Fruit fly (Drosophila melanogaster) whole organism, embryonic: ENCODE data around the gene Hsp22.

Source experiments
- Atf3 ChIP-seq: fragments of 200-800 bp; sonication (Bioruptor generic); optimal IDR thresholded peaks from 3 replicates; lab custom pipeline; 2016; ENCODE audit warnings: missing biosample characterization, missing genetic modification characterization
- B-H1 ChIP-seq: fragments of 200-800 bp; sonication (Bioruptor generic); IDR thresholded peaks from 3 replicates; pipeline ENCODE4 v1.3.6; 2022; ENCODE audit warnings: missing biosample characterization, missing genetic modification characterization
- C15 ChIP-seq: fragments of 200-800 bp; sonication (Bioruptor generic); IDR thresholded peaks from 3 replicates; pipeline ENCODE4 v1.3.6; 2022; ENCODE audit warnings: missing biosample characterization, missing genetic modification characterization
- CG10147 ChIP-seq: fragments of 200-800 bp; sonication (Bioruptor generic); optimal IDR thresholded peaks from 2 replicates; lab custom pipeline; 2019; ENCODE audit warnings: missing biosample characterization, mild to moderate bottlenecking, missing genetic modification characterization, moderate library complexity
- CG10366 ChIP-seq: fragments of 200-800 bp; sonication (Bioruptor generic); IDR thresholded peaks from 2 replicates; pipeline ENCODE4 v1.3.6; 2022; ENCODE audit warnings: missing biosample characterization, missing genetic modification characterization
- CG11695 ChIP-seq: fragments of 200-800 bp; sonication (Bioruptor generic); IDR thresholded peaks from 3 replicates; pipeline ENCODE4 v1.3.6; 2022; ENCODE audit warnings: missing biosample characterization, missing genetic modification characterization
- CG12071 ChIP-seq: fragments of 200-800 bp; sonication (Bioruptor generic); optimal IDR thresholded peaks from 3 replicates; lab custom pipeline; 2018; ENCODE audit warnings: missing biosample characterization, mild to moderate bottlenecking, missing genetic modification characterization
- CG13287 ChIP-seq: fragments of 200-800 bp; sonication (Bioruptor generic); IDR thresholded peaks from 2 replicates; pipeline ENCODE4 v1.3.6; 2022; ENCODE audit warnings: missing biosample characterization, missing genetic modification characterization; ENCODE audit not compliant: partially characterized antibody
- CG14050 ChIP-seq: fragments of 200-800 bp; sonication (Bioruptor generic); IDR thresholded peaks from 3 replicates; pipeline ENCODE4 v1.3.6; 2022; ENCODE audit warnings: missing biosample characterization, missing genetic modification characterization
- CG14965 ChIP-seq: fragments of 200-800 bp; sonication (Bioruptor generic); optimal IDR thresholded peaks from 2 replicates; lab custom pipeline; 2016; ENCODE audit warnings: missing biosample characterization, missing genetic modification characterization, borderline replicate concordance
- CG15011 ChIP-seq: fragments of 200-800 bp; sonication (Bioruptor generic); optimal IDR thresholded peaks from 3 replicates; lab custom pipeline; 2018; ENCODE audit warnings: missing biosample characterization, mild to moderate bottlenecking, missing genetic modification characterization
- CG15073 ChIP-seq: fragments of 200-800 bp; sonication (Bioruptor generic); optimal IDR thresholded peaks from 2 replicates; lab custom pipeline; 2016; ENCODE audit warnings: missing biosample characterization, missing genetic modification characterization
- CG1602 ChIP-seq: fragments of 200-800 bp; sonication (Bioruptor generic); optimal IDR thresholded peaks from 3 replicates; lab custom pipeline; 2016; ENCODE audit warnings: missing biosample characterization, missing genetic modification characterization
- CG34224 ChIP-seq: fragments of 200-800 bp; sonication (Bioruptor generic); IDR thresholded peaks from 3 replicates; pipeline ENCODE4 v1.3.6; 2022; ENCODE audit warnings: missing biosample characterization, missing genetic modification characterization; ENCODE audit not compliant: partially characterized antibody
- CG3726 ChIP-seq: fragments of 200-800 bp; sonication (Bioruptor generic); IDR thresholded peaks from 3 replicates; pipeline ENCODE4, ENCODE4 v1.3.6; 2022; ENCODE audit warnings: missing biosample characterization, missing genetic modification characterization
- CG4282 ChIP-seq: fragments of 200-800 bp; sonication (Bioruptor generic); optimal IDR thresholded peaks from 2 replicates; lab custom pipeline; 2016; ENCODE audit warnings: missing biosample characterization, missing genetic modification characterization
- CG6254 ChIP-seq: fragments of 200-800 bp; sonication (Bioruptor generic); optimal IDR thresholded peaks from 3 replicates; lab custom pipeline; 2017; ENCODE audit warnings: mild to moderate bottlenecking, missing biosample characterization, missing genetic modification reagents, missing genetic modification characterization
- CG8290 ChIP-seq, 3 experiments: fragments of 200-800 bp; sonication (Bioruptor generic); optimal IDR thresholded peaks; 2 replicates each; lab custom pipeline; 2016 to 2019; ENCODE audit warnings: missing biosample characterization in 3 of 3, missing genetic modification characterization in 3 of 3, mild to moderate bottlenecking in 2 of 3, moderate library complexity in 1 of 3
- CG9797 ChIP-seq: fragments of 200-800 bp; sonication (Bioruptor generic); optimal IDR thresholded peaks from 3 replicates; lab custom pipeline; 2018; ENCODE audit warnings: missing biosample characterization, mild to moderate bottlenecking, missing genetic modification characterization
- CTCF ChIP-seq: fragments of 200-800 bp; sonication (Bioruptor generic); optimal IDR thresholded peaks from 2 replicates; lab custom pipeline; 2017; ENCODE audit warnings: missing biosample characterization, mild to moderate bottlenecking, missing genetic modification characterization, moderate library complexity
- Camta ChIP-seq: fragments of 200-800 bp; sonication (Bioruptor generic); optimal IDR thresholded peaks from 2 replicates; lab custom pipeline; 2016; ENCODE audit warnings: missing biosample characterization, missing genetic modification characterization
- Dip2 ChIP-seq: fragments of 200-800 bp; sonication (Bioruptor generic); IDR thresholded peaks from 2 replicates; pipeline ENCODE4 v1.3.6; 2022; ENCODE audit warnings: missing biosample characterization, missing genetic modification characterization
- Ets65A ChIP-seq: fragments of 200-800 bp; sonication (Bioruptor generic); peaks from one replicate; lab custom pipeline; 2016; ENCODE audit warnings: missing biosample characterization, missing genetic modification characterization
- H15 ChIP-seq: fragments of 200-800 bp; sonication (Bioruptor generic); IDR thresholded peaks from 3 replicates; pipeline ENCODE4 v1.3.6; 2022; ENCODE audit warnings: missing biosample characterization, missing genetic modification characterization
- Hmr ChIP-seq: fragments of 200-800 bp; sonication (Bioruptor generic); optimal IDR thresholded peaks from 3 replicates; lab custom pipeline; 2017; ENCODE audit warnings: mild to moderate bottlenecking, missing biosample characterization, missing genetic modification reagents, missing genetic modification characterization
- Lhr ChIP-seq: fragments of 200-800 bp; sonication (Bioruptor generic); optimal IDR thresholded peaks from 3 replicates; lab custom pipeline; 2017; ENCODE audit warnings: mild to moderate bottlenecking, missing biosample characterization, missing genetic modification reagents, missing genetic modification characterization
- Ptx1 ChIP-seq: fragments of 200-800 bp; sonication (Bioruptor generic); IDR thresholded peaks from 2 replicates; pipeline ENCODE4 v1.3.6; 2022; ENCODE audit warnings: missing biosample characterization, missing genetic modification characterization
- Xrp1 ChIP-seq: fragments of 200-800 bp; sonication (Bioruptor generic); IDR thresholded peaks from 2 replicates; pipeline ENCODE4 v1.3.6; 2022; ENCODE audit warnings: missing biosample characterization, missing genetic modification characterization
- amos ChIP-seq: fragments of 200-800 bp; sonication (Bioruptor generic); IDR thresholded peaks from 2 replicates; pipeline ENCODE4 v1.3.6; 2022; ENCODE audit warnings: missing biosample characterization, missing genetic modification characterization; ENCODE audit not compliant: partially characterized antibody
- bowl ChIP-seq: fragments of 200-800 bp; sonication (Bioruptor generic); IDR thresholded peaks from 2 replicates; pipeline ENCODE4 v1.3.6; 2022; ENCODE audit warnings: missing biosample characterization, missing genetic modification characterization
- caup ChIP-seq: fragments of 200-800 bp; sonication (Bioruptor generic); optimal IDR thresholded peaks from 3 replicates; lab custom pipeline; 2017; ENCODE audit warnings: missing biosample characterization, mild to moderate bottlenecking, missing genetic modification characterization, moderate library complexity; ENCODE audit not compliant: severe bottlenecking
- crc ChIP-seq: fragments of 200-800 bp; sonication (Bioruptor generic); optimal IDR thresholded peaks from 2 replicates; lab custom pipeline; 2016; ENCODE audit warnings: missing biosample characterization, missing genetic modification characterization
- fd96Cb ChIP-seq: fragments of 200-800 bp; sonication (Bioruptor generic); optimal IDR thresholded peaks from 2 replicates; lab custom pipeline; 2018; ENCODE audit warnings: missing biosample characterization, mild to moderate bottlenecking, missing genetic modification characterization, moderate library complexity
- gce ChIP-seq: fragments of 200-800 bp; sonication (Bioruptor generic); IDR thresholded peaks from 3 replicates; pipeline ENCODE4 v1.3.6; 2022; ENCODE audit warnings: missing biosample characterization, missing genetic modification characterization
- gfzf ChIP-seq: fragments of 200-800 bp; sonication (Bioruptor generic); optimal IDR thresholded peaks from 2 replicates; lab custom pipeline; 2016; ENCODE audit warnings: missing biosample characterization, mild to moderate bottlenecking, missing genetic modification characterization, moderate library complexity
- grau ChIP-seq: fragments of 200-800 bp; optimal IDR thresholded peaks from 3 replicates; lab custom pipeline; 2019; ENCODE audit warnings: missing biosample characterization, mild to moderate bottlenecking, missing genetic modification characterization, moderate library complexity
- kay ChIP-seq: fragments of 200-800 bp; sonication (Bioruptor generic); optimal IDR thresholded peaks from 2 replicates; lab custom pipeline; 2016; ENCODE audit warnings: missing biosample characterization, missing genetic modification characterization
- lmd ChIP-seq: fragments of 200-800 bp; sonication (Bioruptor generic); IDR thresholded peaks from 2 replicates; pipeline ENCODE4 v1.3.6; 2022; ENCODE audit warnings: missing biosample characterization, missing genetic modification characterization
- luna ChIP-seq: fragments of 200-800 bp; sonication (Bioruptor generic); optimal IDR thresholded peaks from 2 replicates; lab custom pipeline; 2016; ENCODE audit warnings: missing biosample characterization, missing genetic modification characterization
- maf-S ChIP-seq: fragments of 200-800 bp; sonication (Bioruptor generic); optimal IDR thresholded peaks from 2 replicates; lab custom pipeline; 2016; ENCODE audit warnings: missing biosample characterization, missing genetic modification characterization
- nau ChIP-seq: fragments of 200-800 bp; sonication (Bioruptor generic); optimal IDR thresholded peaks from 3 replicates; lab custom pipeline; 2017; ENCODE audit warnings: missing biosample characterization, mild to moderate bottlenecking, missing genetic modification characterization, missing genetic modification reagents
- nom ChIP-seq: fragments of 200-800 bp; sonication (Bioruptor generic); optimal IDR thresholded peaks from 2 replicates; lab custom pipeline; 2017; ENCODE audit warnings: missing biosample characterization, missing genetic modification characterization, mild to moderate bottlenecking, moderate library complexity, missing genetic modification reagents
- p53 ChIP-seq: fragments of 200-800 bp; sonication (Bioruptor generic); optimal IDR thresholded peaks from 2 replicates; lab custom pipeline; 2016; ENCODE audit warnings: missing biosample characterization, missing genetic modification characterization
- pros ChIP-seq: fragments of 200-800 bp; sonication (Bioruptor generic); optimal IDR thresholded peaks from 3 replicates; lab custom pipeline; 2019; ENCODE audit warnings: missing biosample characterization, mild to moderate bottlenecking, missing genetic modification characterization, moderate library complexity
- ranshi ChIP-seq: fragments of 200-800 bp; sonication (Bioruptor generic); IDR thresholded peaks from 2 replicates; pipeline ENCODE4 v1.3.6; 2022; ENCODE audit warnings: missing biosample characterization, missing genetic modification characterization
- row ChIP-seq: fragments of 200-800 bp; sonication (Bioruptor generic); IDR thresholded peaks from 3 replicates; pipeline ENCODE4 v1.3.6; 2022; ENCODE audit warnings: missing biosample characterization, missing genetic modification characterization
- sna ChIP-seq: fragments of 200-800 bp; sonication (Bioruptor generic); IDR thresholded peaks from 2 replicates; pipeline ENCODE4 v1.3.6; 2022; ENCODE audit warnings: missing biosample characterization, missing genetic modification characterization; ENCODE audit not compliant: partially characterized antibody
- stc ChIP-seq: fragments of 200-800 bp; sonication (Bioruptor generic); IDR thresholded peaks from 2 replicates; pipeline ENCODE4 v1.3.6; 2022; ENCODE audit warnings: missing biosample characterization, missing genetic modification characterization
- stwl ChIP-seq: fragments of 200-800 bp; sonication (Bioruptor generic); optimal IDR thresholded peaks from 3 replicates; lab custom pipeline; 2018; ENCODE audit warnings: missing biosample characterization, mild to moderate bottlenecking, missing genetic modification characterization, moderate library complexity
- tna ChIP-seq: fragments of 200-800 bp; sonication (Bioruptor generic); IDR thresholded peaks from 2 replicates; pipeline ENCODE4 v1.3.6; 2022; ENCODE audit warnings: missing biosample characterization, missing genetic modification characterization; ENCODE audit not compliant: partially characterized antibody
- unc-4 ChIP-seq: fragments of 200-800 bp; sonication (Bioruptor generic); IDR thresholded peaks from 2 replicates; pipeline ENCODE4 v1.3.6; 2022; ENCODE audit warnings: missing biosample characterization, missing genetic modification characterization; ENCODE audit not compliant: partially characterized antibody

Hsp22 gene

DNA sequence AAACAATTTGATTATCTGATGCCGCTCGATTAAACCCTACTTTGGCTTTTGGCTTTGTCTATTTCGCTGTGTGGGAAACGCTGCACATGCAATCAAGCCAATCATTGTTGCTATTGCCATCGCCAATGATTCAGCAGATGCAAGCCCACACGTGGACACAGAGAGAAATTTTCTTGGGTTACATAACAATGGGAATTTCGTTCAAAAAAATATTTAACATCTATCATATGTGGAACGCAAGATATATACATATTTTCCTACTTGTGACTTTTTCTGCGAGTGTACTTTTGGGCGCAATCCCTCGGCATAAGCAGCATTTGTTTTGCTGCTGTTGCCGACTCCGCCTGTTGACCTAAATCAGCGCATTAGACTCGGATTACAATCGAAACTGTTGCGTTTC is 46.6 kb downstream of the Hsp22 start (continued):
- TF ChIP-seq CG11695 (GFP tag; lab: Robert Waterston, UW) (peak; percentile 40; the same call in 1 of the 3 replicates), CG1602 (GFP tag; lab: Kevin White, UChicago) (no peak), nau (GFP tag; lab: Kevin White, UChicago) (no peak), CG13287 (GFP tag; lab: Robert Waterston, UW) (no peak), CG10366 (GFP tag; lab: Robert Waterston, UW) (peak; percentile 54), sna (no peak), CG8290 (GFP tag; optimal IDR thresholded peaks at IDR 0.05; lab: Kevin White, UChicago) (no peak), CG8290 (tag; optimal IDR thresholded peaks at IDR 0.05; lab: Kevin White, UChicago) (no peak), Xrp1 (GFP tag; lab: Robert Waterston, UW) (peak; percentile 14; the same call in 1 of the 2 replicates), unc-4 (GFP tag; lab: Robert Waterston, UW) (no peak), nom (GFP tag; lab: Kevin White, UChicago) (no peak), pros (GFP tag; lab: Kevin White, UChicago) (no peak), maf-S (GFP tag; lab: Kevin White, UChicago) (no peak), CG14050 (GFP tag; lab: Robert Waterston, UW) (no peak), stc (GFP tag; lab: Robert Waterston, UW) (no peak), CG6254 (GFP tag; lab: Kevin White, UChicago) (no peak), Hmr (GFP tag; lab: Kevin White, UChicago) (no peak), Camta (GFP tag; lab: Kevin White, UChicago) (no peak), crc (no peak), CG15011 (GFP tag; lab: Kevin White, UChicago) (no peak), H15 (GFP tag; lab: Robert Waterston, UW) (no peak), CTCF (GFP tag; lab: Kevin White, UChicago) (no peak), fd96Cb (no peak), ranshi (0 out of 2 replicates have a peak, but pooled peaks have one; percentile 16), CG4282 (GFP tag; lab: Kevin White, UChicago) (no peak), CG12071 (GFP tag; lab: Kevin White, UChicago) (no peak), luna (GFP tag; lab: Kevin White, UChicago) (no peak), CG14965 (GFP tag; lab: Kevin White, UChicago) (no peak), Ptx1 (GFP tag; lab: Robert Waterston, UW) (0 out of 2 replicates have a peak, but pooled peaks have one; percentile 20), grau (no peak), gce (GFP tag; lab: Robert Waterston, UW) (no peak), p53 (GFP tag; lab: Kevin White, UChicago) (no peak), CG9797 (GFP tag; lab: Kevin White, UChicago) (no peak), caup (GFP tag; lab: Kevin White, UChicago) (no peak), Dip2 (GFP tag; lab: Robert Waterston, UW) (no peak), row (0 out of 3 replicates have a peak, but pooled peaks have one; percentile 23), gfzf (GFP tag; lab: Kevin White, UChicago) (no peak), C15 (GFP tag; lab: Robert Waterston, UW) (no peak), CG34224 (no peak), CG3726 (GFP tag; lab: Robert Waterston, UW) (no peak), lmd (peak; percentile 11; the same call in 1 of the 2 replicates), B-H1 (GFP tag; lab: Robert Waterston, UW) (no peak), Lhr (GFP tag; lab: Kevin White, UChicago) (no peak), stwl (tag; lab: Kevin White, UChicago) (no peak), bowl (GFP tag; lab: Robert Waterston, UW) (no peak), tna (GFP tag; lab: Robert Waterston, UW) (no peak), Atf3 (no peak), amos (GFP tag; lab: Robert Waterston, UW) (no peak), CG10147 (GFP tag; lab: Kevin White, UChicago) (no peak), kay (GFP tag; lab: Kevin White, UChicago) (no peak), CG15073 (GFP tag; lab: Kevin White, UChicago) (no peak), Ets65A (GFP tag; lab: Kevin White, UChicago) (no peak)
